Worm (Caenorhabditis elegans) whole organism, young adult: ENCODE data around the gene C27D8.3.

ENCODE experiments used
- F33H1.4 ChIP-seq: fragments of 200-800 bp; sonication (Bioruptor generic); IDR thresholded peaks from 2 replicates; pipeline ENCODE4 v1.3.6; 2022; ENCODE audit warnings: missing genetic modification reagents, missing genetic modification characterization, missing compliant biosample characterization
- T07F8.4 ChIP-seq: sonication (generic microtip); optimal IDR thresholded peaks from 2 replicates; lab custom pipeline; 2016; ENCODE audit warnings: mild to moderate bottlenecking, missing genetic modification characterization, moderate library complexity, missing compliant biosample characterization
- Y56A3A.18 ChIP-seq: fragments of 200-800 bp; sonication (Bioruptor generic); IDR thresholded peaks from 2 replicates; pipeline ENCODE4 v1.3.6; 2022; ENCODE audit warnings: missing genetic modification reagents, missing genetic modification characterization, missing compliant biosample characterization
- akir-1 ChIP-seq: fragments of 200-800 bp; sonication (Bioruptor generic); optimal IDR thresholded peaks from 2 replicates; lab custom pipeline; 2018; ENCODE audit warnings: mild to moderate bottlenecking, missing genetic modification characterization, moderate library complexity, missing compliant biosample characterization
- atf-7 ChIP-seq: sonication (generic microtip); optimal IDR thresholded peaks from 2 replicates; lab custom pipeline; 2017; ENCODE audit warnings: mild to moderate bottlenecking, missing genetic modification characterization, missing compliant biosample characterization
- attf-5 ChIP-seq: fragments of 200-800 bp; sonication (Bioruptor generic); optimal IDR thresholded peaks from 2 replicates; lab custom pipeline; 2018; ENCODE audit warnings: mild to moderate bottlenecking, missing genetic modification characterization, missing compliant biosample characterization
- bed-1 ChIP-seq: fragments of 200-800 bp; sonication (Bioruptor generic); IDR thresholded peaks from 2 replicates; pipeline ENCODE4 v1.3.6; 2022; ENCODE audit warnings: missing genetic modification reagents, missing genetic modification characterization, missing compliant biosample characterization
- cebp-1 ChIP-seq, 2 experiments: fragments of 200-800 bp in 1 of 2; sonication (Bioruptor generic) in 1 of 2; sonication (generic microtip) in 1 of 2; IDR thresholded peaks in 1 of 2; optimal IDR thresholded peaks in 1 of 2; 2 replicates each; pipeline versions ENCODE4 v1.3.6 to Lab custom; 2017 to 2022; ENCODE audit warnings: missing compliant biosample characterization in 2 of 2, missing genetic modification characterization in 2 of 2, mild to moderate bottlenecking in 1 of 2, missing genetic modification reagents in 1 of 2, moderate library complexity in 1 of 2
- ceh-100 ChIP-seq: fragments of 200-800 bp; sonication (Bioruptor generic); IDR thresholded peaks from 2 replicates; pipeline ENCODE4 v1.3.6; 2022; ENCODE audit warnings: missing genetic modification reagents, missing genetic modification characterization, missing compliant biosample characterization
- ceh-27 ChIP-seq: fragments of 200-800 bp; sonication (Bioruptor generic); optimal IDR thresholded peaks from 2 replicates; lab custom pipeline; 2018; ENCODE audit warnings: mild to moderate bottlenecking, missing genetic modification characterization, moderate library complexity, missing compliant biosample characterization
- ceh-58 ChIP-seq: fragments of 200-800 bp; sonication (Bioruptor generic); IDR thresholded peaks from 2 replicates; pipeline ENCODE4 v1.3.6; 2022; ENCODE audit warnings: missing genetic modification characterization, missing compliant biosample characterization
- chd-7 ChIP-seq: sonication (generic microtip); optimal IDR thresholded peaks from 2 replicates; lab custom pipeline; 2016; ENCODE audit warnings: mild to moderate bottlenecking, missing genetic modification characterization, moderate library complexity, missing compliant biosample characterization
- dpff-1 ChIP-seq: sonication (generic microtip); optimal IDR thresholded peaks from 2 replicates; lab custom pipeline; 2017; ENCODE audit warnings: mild to moderate bottlenecking, missing genetic modification characterization, missing compliant biosample characterization
- efl-1 ChIP-seq: fragments of 150-350 bp; optimal IDR thresholded peaks from 2 replicates; lab custom pipeline; 2014; ENCODE audit warnings: missing biosample characterization, missing genetic modification reagents, missing genetic modification characterization
- egl-18 ChIP-seq: fragments of 200-800 bp; sonication (Bioruptor generic); IDR thresholded peaks from 2 replicates; pipeline ENCODE4 v1.3.6; 2022; ENCODE audit warnings: missing genetic modification reagents, missing genetic modification characterization, missing compliant biosample characterization
- egl-44 ChIP-seq: fragments of 200-800 bp; sonication (Bioruptor generic); IDR thresholded peaks from 2 replicates; pipeline ENCODE4 v1.3.6; 2022; ENCODE audit warnings: missing genetic modification reagents, missing genetic modification characterization, missing compliant biosample characterization
- fkh-3 ChIP-seq: sonication (generic microtip); optimal IDR thresholded peaks from 2 replicates; lab custom pipeline; 2016; ENCODE audit warnings: mild to moderate bottlenecking, missing genetic modification characterization, missing compliant biosample characterization
- hmg-1.2 ChIP-seq: fragments of 200-800 bp; sonication (Bioruptor generic); IDR thresholded peaks from 2 replicates; pipeline ENCODE4 v1.3.6; 2022; ENCODE audit warnings: missing genetic modification reagents, missing genetic modification characterization, missing compliant biosample characterization
- hsf-1 ChIP-seq: fragments of 200-800 bp; sonication (Bioruptor generic); IDR thresholded peaks from 2 replicates; pipeline ENCODE4 v1.3.6; 2022; ENCODE audit warnings: missing genetic modification reagents, missing genetic modification characterization, missing compliant biosample characterization
- lin-40 ChIP-seq: sonication (generic microtip); optimal IDR thresholded peaks from 2 replicates; lab custom pipeline; 2016; ENCODE audit warnings: missing genetic modification characterization, mild to moderate bottlenecking, missing compliant biosample characterization, missing genotype, missing genetic modification reagents
- lin-54 ChIP-seq: fragments of 200-800 bp; sonication (Bioruptor generic); optimal IDR thresholded peaks from 2 replicates; lab custom pipeline; 2018; ENCODE audit warnings: mild to moderate bottlenecking, missing genetic modification characterization, missing compliant biosample characterization
- madf-6 ChIP-seq: fragments of 200-800 bp; sonication (Bioruptor generic); IDR thresholded peaks from 2 replicates; pipeline ENCODE4 v1.3.6; 2022; ENCODE audit warnings: missing genetic modification reagents, missing genetic modification characterization, missing compliant biosample characterization
- madf-8 ChIP-seq: fragments of 200-800 bp; sonication (Bioruptor generic); conservative IDR thresholded peaks from 2 replicates; pipeline ENCODE4 v1.3.6; 2022; ENCODE audit warnings: missing genetic modification reagents, missing genetic modification characterization, missing compliant biosample characterization
- nfya-1 ChIP-seq: sonication (generic microtip); optimal IDR thresholded peaks from 2 replicates; lab custom pipeline; 2017; ENCODE audit warnings: antibody characterized with exemption, missing compliant biosample characterization, missing genetic modification characterization, borderline replicate concordance; ENCODE audit not compliant: insufficient read depth
- nfya-2 ChIP-seq: fragments of 200-800 bp; sonication (Bioruptor generic); IDR thresholded peaks from 2 replicates; pipeline ENCODE4 v1.3.6; 2022; ENCODE audit warnings: missing genetic modification reagents, missing genetic modification characterization, missing compliant biosample characterization
- nhr-80 ChIP-seq: sonication (generic microtip); optimal IDR thresholded peaks from 2 replicates; lab custom pipeline; 2016; ENCODE audit warnings: missing genetic modification characterization, missing compliant biosample characterization
- nhr-90 ChIP-seq: sonication (generic microtip); optimal IDR thresholded peaks from 2 replicates; lab custom pipeline; 2016; ENCODE audit warnings: missing genotype, mild to moderate bottlenecking, missing genetic modification characterization, missing compliant biosample characterization
- pha-4 ChIP-seq: fragments of 150-350 bp; sonication (generic microtip); optimal IDR thresholded peaks from 2 replicates; lab custom pipeline; 2014; ENCODE audit warnings: missing biosample characterization, missing genetic modification reagents, missing genetic modification characterization
- somi-1 ChIP-seq: fragments of 200-800 bp; sonication (Bioruptor generic); optimal IDR thresholded peaks from 2 replicates; lab custom pipeline; 2018; ENCODE audit warnings: mild to moderate bottlenecking, missing genetic modification characterization, missing compliant biosample characterization
- sptf-2 ChIP-seq: fragments of 200-800 bp; sonication (Bioruptor generic); optimal IDR thresholded peaks from 2 replicates; lab custom pipeline; 2018; ENCODE audit warnings: mild to moderate bottlenecking, missing genetic modification characterization, missing compliant biosample characterization
- ztf-22 ChIP-seq: fragments of 200-800 bp; sonication (Bioruptor generic); optimal IDR thresholded peaks from 2 replicates; lab custom pipeline; 2018; ENCODE audit warnings: mild to moderate bottlenecking, missing genetic modification characterization, moderate library complexity, missing compliant biosample characterization
- ztf-26 ChIP-seq: sonication (generic microtip); optimal IDR thresholded peaks from 2 replicates; lab custom pipeline; 2017; ENCODE audit warnings: missing genetic modification characterization, missing compliant biosample characterization
- ztf-3 ChIP-seq: fragments of 200-800 bp; sonication (Bioruptor generic); optimal IDR thresholded peaks from 2 replicates; lab custom pipeline; 2018; ENCODE audit warnings: mild to moderate bottlenecking, missing genetic modification characterization, missing compliant biosample characterization
- ztf-6 ChIP-seq: fragments of 200-800 bp; sonication (Bioruptor generic); IDR thresholded peaks from 2 replicates; pipeline ENCODE4 v1.3.6; 2022; ENCODE audit warnings: missing genetic modification reagents, missing genetic modification characterization, missing compliant biosample characterization

The C27D8.3 gene

ce11 chrIV:12719664-12720063 is 8.1 kb upstream of the C27D8.3 start, which contains the start of gene idpp-7:
idpp-7 (plus strand) TSS chrIV:12719964.
- TF ChIP-seq efl-1 (GFP tag; lab: Kevin White, UChicago), result peak; percentile 7
- no peak for TF ChIP-seq akir-1
- TF ChIP-seq madf-6 (GFP tag; lab: Robert Waterston, UW), result peak; percentile 59
- TF ChIP-seq, all 124 proteins: peak for 2

- no peak for TF ChIP-seq ztf-6 (GFP tag; lab: Robert Waterston, UW)
- TF ChIP-seq nhr-80, result no peak
- no peak for TF ChIP-seq F33H1.4 (GFP tag; lab: Robert Waterston, UW)
- TF ChIP-seq ztf-3 (GFP tag; lab: Kevin White, UChicago), result no peak
- no peak for TF ChIP-seq nfya-1 (tag; lab: Kevin White, UChicago)
- no peak for TF ChIP-seq ceh-27
- no peak for TF ChIP-seq fkh-3 (tag; lab: Kevin White, UChicago)
Observed at ce11 chrIV:12717531-12717930, 6.0 kb upstream of the C27D8.3 start, which contains the start of gene C27D8.1. C27D8.1 (plus strand) TSS chrIV:12717831.

DNA sequence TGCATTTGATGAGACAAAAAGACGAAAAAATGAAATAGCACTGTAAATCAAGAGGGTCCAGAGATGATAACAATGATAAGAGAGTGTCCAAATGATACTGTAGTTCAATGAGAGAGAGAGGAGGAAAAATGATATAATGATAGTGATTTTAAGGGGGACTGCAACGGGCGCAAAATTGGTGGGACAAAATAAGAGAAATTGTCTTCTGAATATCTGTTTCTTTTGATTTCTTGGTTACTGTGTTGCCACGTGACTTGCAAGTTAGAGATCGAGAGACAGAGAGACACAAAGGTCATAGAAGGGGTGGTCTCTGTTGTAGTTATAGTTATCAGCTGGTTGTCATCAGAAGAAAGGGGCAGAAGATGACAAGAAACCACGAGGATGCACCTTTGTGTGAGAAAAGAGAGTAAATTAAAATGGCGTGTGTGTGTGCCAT is 4.4 kb upstream of the C27D8.3 start:
- TF ChIP-seq sptf-2 (GFP tag; lab: Kevin White, UChicago) (no peak), hmg-1.2 (GFP tag; lab: Robert Waterston, UW) (peak; percentile 82), atf-7 (tag; lab: Kevin White, UChicago) (no peak), somi-1 (GFP tag; lab: Kevin White, UChicago) (peak; percentile 34), nhr-90 (tag; lab: Kevin White, UChicago) (no peak), hsf-1 (GFP tag; lab: Robert Waterston, UW) (no peak), egl-18 (no peak), nhr-80 (peak; percentile 75), ztf-22 (peak; percentile 61), lin-40 (tag; lab: Kevin White, UChicago) (peak; percentile 59), dpff-1 (tag; lab: Kevin White, UChicago) (no peak), pha-4 (no peak), attf-5 (GFP tag; lab: Kevin White, UChicago) (peak; percentile 18), cebp-1 (GFP tag; IDR thresholded peaks at IDR 0.05; lab: Robert Waterston, UW) (no peak), cebp-1 (tag; optimal IDR thresholded peaks at IDR 0.05; lab: Kevin White, UChicago) (peak; percentile 53), ztf-26 (tag; lab: Kevin White, UChicago) (peak; percentile 76)

- TF ChIP-seq egl-44, result no peak
- peak; percentile 14 for TF ChIP-seq ztf-26 (tag; lab: Kevin White, UChicago)
- TF ChIP-seq, all 124 proteins: peak for 1
Observed at ce11 chrIV:12710996-12711395, 548 bp downstream of the C27D8.3 start, which contains the start of gene C27D8.2. C27D8.2 (plus strand) TSS chrIV:12711217.

DNA sequence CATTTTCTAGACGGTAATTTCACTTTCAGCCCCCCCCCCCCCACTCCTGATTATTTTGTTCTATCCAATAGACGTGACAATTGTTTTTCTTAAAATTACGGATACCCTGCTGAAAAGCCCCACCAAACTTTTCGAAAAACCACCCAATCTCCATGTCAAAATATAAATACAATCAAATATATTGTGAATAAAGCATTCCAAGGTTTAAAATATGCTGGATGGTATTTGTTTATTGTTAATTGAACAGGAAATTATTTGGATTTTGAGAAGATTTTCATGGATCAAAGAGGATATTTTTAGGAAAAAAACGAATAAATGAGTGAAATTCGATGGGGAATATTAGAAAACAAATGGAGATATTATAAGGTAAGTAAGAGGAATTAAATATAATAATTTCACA is 7.7 kb downstream of the C27D8.3 start, which contains the start of gene C27D8.4:
C27D8.4 (plus strand) TSS at position 301 of the 400 bp plus-strand sequence.
- TF ChIP-seq chd-7 (tag; lab: Kevin White, UChicago) (no peak), nfya-2 (GFP tag; lab: Robert Waterston, UW) (no peak), T07F8.4 (tag; lab: Kevin White, UChicago) (no peak), ceh-58 (GFP tag; lab: Robert Waterston, UW) (no peak), Y56A3A.18 (GFP tag; lab: Robert Waterston, UW) (no peak), ceh-100 (GFP tag; lab: Robert Waterston, UW) (no peak), bed-1 (GFP tag; lab: Robert Waterston, UW) (no peak), ceh-27 (no peak), lin-54 (GFP tag; lab: Kevin White, UChicago) (no peak), efl-1 (GFP tag; lab: Kevin White, UChicago) (no peak), madf-8 (GFP tag; lab: Robert Waterston, UW) (no peak)
